Fruit fly (Drosophila melanogaster): ENCODE results near the gene obst-H.
A peak's percentile ranks its signal among the peaks of the same experiment; 100 is the strongest.

Gene obst-H

DNA sequence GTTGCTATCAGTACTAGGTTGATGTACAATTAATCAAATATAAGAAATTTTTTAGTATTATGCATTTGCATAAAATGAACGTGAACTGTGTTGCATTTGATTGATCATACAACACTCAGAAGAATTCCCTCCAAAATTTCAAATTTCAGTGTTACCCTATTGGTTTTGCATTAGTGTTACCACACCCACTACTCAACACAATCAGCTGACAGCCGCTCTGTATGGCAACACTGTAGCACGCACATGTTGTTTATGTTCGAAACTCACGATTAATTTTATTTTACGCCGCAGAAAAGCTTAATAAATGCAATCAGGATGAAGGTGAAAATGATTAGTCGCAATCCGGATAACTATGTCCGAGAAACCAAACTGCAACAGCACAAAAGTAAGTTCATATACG is 30.3 kb downstream of the obst-H start, which contains the start of gene CG7275 (continued):
- no peak for TF ChIP-seq oc (tag; optimal IDR thresholded peaks at IDR 0.05)
- TF ChIP-seq Meics (GFP tag; optimal IDR thresholded peaks at IDR 0.05), result no peak
- TF ChIP-seq CG15011 (GFP tag; optimal IDR thresholded peaks at IDR 0.05), result no peak
- no peak for TF ChIP-seq aop (GFP tag; IDR thresholded peaks at IDR 0.05)
- TF ChIP-seq bigmax (GFP tag; optimal IDR thresholded peaks at IDR 0.05), result peak; percentile 28
- no peak for TF ChIP-seq Hr3 (GFP tag; optimal IDR thresholded peaks at IDR 0.05)
- no peak for TF ChIP-seq Adf1 (GFP tag; IDR thresholded peaks at IDR 0.05)
- no peak for TF ChIP-seq CG9727 (GFP tag; optimal IDR thresholded peaks at IDR 0.05)
- TF ChIP-seq scrt (GFP tag; optimal IDR thresholded peaks at IDR 0.05), result no peak
- no peak for TF ChIP-seq NC2β (GFP tag; optimal IDR thresholded peaks at IDR 0.05)
- no peak for TF ChIP-seq NK7.1 (GFP tag; optimal IDR thresholded peaks at IDR 0.05)
- TF ChIP-seq Mes4 (GFP tag; optimal IDR thresholded peaks at IDR 0.05), result no peak
- no peak for TF ChIP-seq CG13123 (GFP tag; optimal IDR thresholded peaks at IDR 0.05)
- peak; percentile 7 for TF ChIP-seq nau (GFP tag; optimal IDR thresholded peaks at IDR 0.05)
- TF ChIP-seq CG3847 (GFP tag; IDR thresholded peaks at IDR 0.05), result peak; percentile 73
- TF ChIP-seq CG9437 (GFP tag; optimal IDR thresholded peaks at IDR 0.05), result no peak
- TF ChIP-seq BtbVII (GFP tag; optimal IDR thresholded peaks at IDR 0.05), result no peak
- no peak for TF ChIP-seq onecut (GFP tag; IDR thresholded peaks at IDR 0.05)
- no peak for TF ChIP-seq CG2129 (GFP tag; IDR thresholded peaks at IDR 0.05; ENCODE audit: partially characterized antibody)
- peak; percentile 98 for TF ChIP-seq Dp (GFP tag; optimal IDR thresholded peaks at IDR 0.05)
- TF ChIP-seq CG12236 (GFP tag; optimal IDR thresholded peaks at IDR 0.05), result no peak
- TF ChIP-seq Side (GFP tag; optimal IDR thresholded peaks at IDR 0.05), result no peak
- no peak for TF ChIP-seq TFAM (GFP tag; optimal IDR thresholded peaks at IDR 0.05)
- TF ChIP-seq CG33557 (GFP tag; optimal IDR thresholded peaks at IDR 0.05), result no peak
- no peak for TF ChIP-seq bab2 (GFP tag; optimal IDR thresholded peaks at IDR 0.05)
- no peak for TF ChIP-seq Ravus (GFP tag; IDR thresholded peaks at IDR 0.05)
- no peak for TF ChIP-seq CG7786 (GFP tag; optimal IDR thresholded peaks at IDR 0.05)
- TF ChIP-seq ind (GFP tag; optimal IDR thresholded peaks at IDR 0.05), result no peak
- no peak for TF ChIP-seq Fer2 (tag; optimal IDR thresholded peaks at IDR 0.05)
- no peak for TF ChIP-seq tin (GFP tag; optimal IDR thresholded peaks at IDR 0.05)
- TF ChIP-seq CG2120 (GFP tag; optimal IDR thresholded peaks at IDR 0.05), result no peak
- TF ChIP-seq phol (tag; optimal IDR thresholded peaks at IDR 0.05), result peak; percentile 33
- TF ChIP-seq CG8089 (GFP tag; optimal IDR thresholded peaks at IDR 0.05), result no peak
- no peak for TF ChIP-seq Hey (tag; optimal IDR thresholded peaks at IDR 0.05)
- no peak for TF ChIP-seq CG15269 (tag; optimal IDR thresholded peaks at IDR 0.05)
- TF ChIP-seq Oli (tag; optimal IDR thresholded peaks at IDR 0.05), result no peak
- TF ChIP-seq B-H1 (GFP tag; IDR thresholded peaks at IDR 0.05), result no peak
- no peak for TF ChIP-seq PHDP (tag; optimal IDR thresholded peaks at IDR 0.05)
- no peak for TF ChIP-seq cg (GFP tag; optimal IDR thresholded peaks at IDR 0.05)
- no peak for TF ChIP-seq CG11696 (GFP tag; IDR thresholded peaks at IDR 0.05)
- TF ChIP-seq zen2 (GFP tag; IDR thresholded peaks at IDR 0.05; ENCODE audit: partially characterized antibody), result no peak
- no peak for TF ChIP-seq tgo (GFP tag; IDR thresholded peaks at IDR 0.05)
- TF ChIP-seq gcm2 (GFP tag; optimal IDR thresholded peaks at IDR 0.05), result no peak
- TF ChIP-seq hth (optimal IDR thresholded peaks at IDR 0.05), result no peak
- no peak for TF ChIP-seq CG5953 (GFP tag; IDR thresholded peaks at IDR 0.05)
- TF ChIP-seq bowl (GFP tag; IDR thresholded peaks at IDR 0.05), result no peak
- peak; percentile 35 for TF ChIP-seq HmgZ (tag; optimal IDR thresholded peaks at IDR 0.05)
- no peak for TF ChIP-seq CG11093 (GFP tag; IDR thresholded peaks at IDR 0.05)
- no peak for TF ChIP-seq CG15696 (tag; optimal IDR thresholded peaks at IDR 0.05)
- no peak for TF ChIP-seq CG2678 (tag; optimal IDR thresholded peaks at IDR 0.05)
- TF ChIP-seq eyg (GFP tag; optimal IDR thresholded peaks at IDR 0.05), result no peak
- TF ChIP-seq corto (GFP tag; optimal IDR thresholded peaks at IDR 0.05), result no peak
- peak; percentile 86 for TF ChIP-seq Max (GFP tag; optimal IDR thresholded peaks at IDR 0.05)

Measured in whole organism, embryonic.